Worm (Caenorhabditis elegans): ENCODE data around the gene K01D12.15.
"Not testable (repeated sequence)": the region's sequence is repeated elsewhere in the genome, so short reads cannot be mapped to it uniquely, and the experiment has no call there.

DNA sequence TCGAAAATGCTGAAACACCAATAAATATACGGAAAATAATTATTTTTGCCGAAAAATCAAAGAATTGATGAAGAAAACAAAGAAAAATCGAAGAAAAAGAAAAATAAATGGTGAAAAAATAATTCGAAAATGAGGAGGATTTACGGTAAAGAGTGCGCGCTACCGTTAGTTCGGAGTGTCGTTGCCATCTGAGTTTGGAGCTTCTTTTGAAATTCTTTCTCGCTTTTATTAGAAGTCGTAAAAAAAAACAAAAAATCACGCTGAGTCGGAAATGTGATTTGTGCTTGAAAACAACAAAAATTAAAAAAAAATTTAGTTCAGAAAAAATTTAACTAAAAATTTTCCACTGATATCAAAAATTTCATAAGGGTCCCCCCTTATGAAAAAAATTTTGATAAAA is 12.0 kb upstream of the K01D12.15 start, which contains the start of gene F23H12.10:
- not testable (repeated sequence) for TF ChIP-seq cog-1 (tag; optimal IDR thresholded peaks at IDR 0.05); ztf-29 (GFP tag; IDR thresholded peaks at IDR 0.05)

All from whole organism, midembryonic.